Worm (Caenorhabditis elegans) whole organism, early embryonic: ENCODE measurements around the gene wdr-83.

Source experiments
- B0310.2 ChIP-seq: sonication (generic microtip); optimal IDR thresholded peaks from 2 replicates; lab custom pipeline; 2016; ENCODE audit warnings: mild to moderate bottlenecking, missing genetic modification characterization, missing compliant biosample characterization
- F13C5.2 ChIP-seq: sonication (generic microtip); optimal IDR thresholded peaks from 2 replicates; lab custom pipeline; 2017; ENCODE audit warnings: mild to moderate bottlenecking, missing genetic modification characterization, inconsistent platforms, missing compliant biosample characterization
- aly-1 ChIP-seq: sonication (generic microtip); optimal IDR thresholded peaks from 2 replicates; lab custom pipeline; 2016; ENCODE audit warnings: missing genetic modification characterization, missing compliant biosample characterization
- ama-1 ChIP-seq: fragments of 150-350 bp; optimal IDR thresholded peaks from 2 replicates; lab custom pipeline; 2014
- hmg-4 ChIP-seq: fragments of 200-800 bp; sonication (Bioruptor generic); optimal IDR thresholded peaks from 2 replicates; lab custom pipeline; 2018; ENCODE audit warnings: mild to moderate bottlenecking, missing genetic modification characterization, missing compliant biosample characterization
- sea-1 ChIP-seq: fragments of 200-800 bp; sonication (Bioruptor generic); conservative IDR thresholded peaks from 2 replicates; pipeline ENCODE4 v1.3.6; 2022; ENCODE audit warnings: missing genetic modification characterization, missing compliant biosample characterization
- tra-4 ChIP-seq: sonication (generic microtip); optimal IDR thresholded peaks from 2 replicates; lab custom pipeline; 2017; ENCODE audit warnings: missing genetic modification characterization, missing compliant biosample characterization

DNA sequence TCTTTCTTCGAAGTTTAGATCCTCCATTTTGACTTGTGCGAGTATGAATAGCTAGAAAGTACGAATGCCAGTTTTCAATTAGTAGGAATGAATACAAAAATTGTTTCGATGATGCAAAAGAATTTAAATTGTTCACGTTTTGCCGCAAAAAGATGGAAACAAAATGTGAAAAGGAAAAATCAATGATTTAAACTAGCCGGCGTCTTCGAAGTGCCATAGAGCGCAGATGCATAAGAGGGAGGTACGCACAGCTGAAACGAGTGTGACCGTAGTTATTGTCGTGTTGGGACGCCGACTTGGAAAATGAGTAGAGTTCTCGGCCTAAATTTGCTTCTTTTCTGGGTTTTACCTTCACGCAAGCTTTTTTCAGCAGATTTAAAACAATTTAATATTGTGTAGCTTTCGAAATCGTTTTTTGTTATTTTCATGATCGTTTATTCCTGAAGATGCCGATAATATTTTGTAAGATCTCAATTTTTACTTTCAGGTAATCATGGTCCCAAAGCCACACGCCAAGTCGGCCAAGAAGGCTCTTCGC lies 23.7 kb upstream of the wdr-83 start, which contains the start of the genes ify-1 and rpl-22:
- TF ChIP-seq sea-1 (GFP tag; lab: Robert Waterston, UW) (no peak), ama-1 (lab: Kevin White, UChicago) (no peak), hmg-4 (GFP tag; lab: Kevin White, UChicago) (peak; percentile 65), F13C5.2 (tag; lab: Kevin White, UChicago) (peak; percentile 83), B0310.2 (tag; lab: Kevin White, UChicago) (no peak), tra-4 (tag; lab: Kevin White, UChicago) (no peak), aly-1 (tag; lab: Kevin White, UChicago) (no peak)
